Fruit fly (Drosophila melanogaster) whole organism, embryonic: ENCODE data around the gene vari.
A peak's percentile ranks its signal among the peaks of the same experiment; 100 is the strongest.

ENCODE experiments used
- Awh ChIP-seq: fragments of 200-800 bp; sonication (Bioruptor generic); IDR thresholded peaks from 2 replicates; pipeline ENCODE4, ENCODE4 v1.3.6; 2022; ENCODE audit warnings: missing biosample characterization, missing genetic modification characterization
- BEAF-32 ChIP-seq: fragments of 200-800 bp; sonication (Bioruptor generic); optimal IDR thresholded peaks from 3 replicates; lab custom pipeline; 2017; ENCODE audit warnings: missing biosample characterization, missing genetic modification characterization, mild to moderate bottlenecking, moderate library complexity, missing genetic modification reagents
- Bgb ChIP-seq: fragments of 200-800 bp; sonication (Bioruptor generic); IDR thresholded peaks from 2 replicates; pipeline ENCODE4 v1.3.6; 2022; ENCODE audit warnings: missing biosample characterization, missing genetic modification characterization; ENCODE audit not compliant: partially characterized antibody
- CG10431 ChIP-seq: fragments of 200-800 bp; sonication (Bioruptor generic); optimal IDR thresholded peaks from 3 replicates; lab custom pipeline; 2018; ENCODE audit warnings: missing biosample characterization, mild to moderate bottlenecking, missing genetic modification characterization
- CG10654 ChIP-seq: fragments of 200-800 bp; sonication (Bioruptor generic); optimal IDR thresholded peaks from 2 replicates; lab custom pipeline; 2016; ENCODE audit warnings: missing biosample characterization, missing genetic modification characterization
- CG10979 ChIP-seq: fragments of 200-800 bp; sonication (Bioruptor generic); optimal IDR thresholded peaks from 2 replicates; lab custom pipeline; 2018; ENCODE audit warnings: missing biosample characterization, mild to moderate bottlenecking, missing genetic modification characterization, moderate library complexity
- CG11560 ChIP-seq: fragments of 200-800 bp; sonication (Bioruptor generic); IDR thresholded peaks from 3 replicates; pipeline ENCODE4 v1.3.6; 2022; ENCODE audit warnings: missing biosample characterization, missing genetic modification characterization
- CG12659 ChIP-seq: fragments of 200-800 bp; sonication (Bioruptor generic); optimal IDR thresholded peaks from 3 replicates; lab custom pipeline; 2017; ENCODE audit warnings: mild to moderate bottlenecking, missing biosample characterization, missing genetic modification reagents, missing genetic modification characterization
- CG13424 ChIP-seq: fragments of 200-800 bp; sonication (Bioruptor generic); optimal IDR thresholded peaks from 2 replicates; lab custom pipeline; 2019; ENCODE audit warnings: missing biosample characterization, mild to moderate bottlenecking, missing genetic modification characterization, moderate library complexity
- CG13775 ChIP-seq: fragments of 200-800 bp; sonication (Bioruptor generic); optimal IDR thresholded peaks from 3 replicates; lab custom pipeline; 2017; ENCODE audit warnings: missing biosample characterization, mild to moderate bottlenecking, missing genetic modification characterization
- CG15269 ChIP-seq: fragments of 200-800 bp; sonication (Bioruptor generic); optimal IDR thresholded peaks from 2 replicates; lab custom pipeline; 2018; ENCODE audit warnings: missing biosample characterization, mild to moderate bottlenecking, missing genetic modification characterization, moderate library complexity
- CG15601 ChIP-seq: fragments of 200-800 bp; sonication (Bioruptor generic); optimal IDR thresholded peaks from 3 replicates; lab custom pipeline; 2019; ENCODE audit warnings: missing biosample characterization, mild to moderate bottlenecking, missing genetic modification characterization, moderate library complexity
- CG15696 ChIP-seq: fragments of 200-800 bp; sonication (Bioruptor generic); optimal IDR thresholded peaks from 2 replicates; lab custom pipeline; 2019; ENCODE audit warnings: missing biosample characterization, mild to moderate bottlenecking, missing genetic modification characterization, moderate library complexity
- CG17385 ChIP-seq: fragments of 200-800 bp; sonication (Bioruptor generic); optimal IDR thresholded peaks from 3 replicates; lab custom pipeline; 2018; ENCODE audit warnings: missing biosample characterization, mild to moderate bottlenecking, missing genetic modification characterization
- CG18476 ChIP-seq: fragments of 200-800 bp; sonication (Bioruptor generic); optimal IDR thresholded peaks from 2 replicates; lab custom pipeline; 2016; ENCODE audit warnings: missing biosample characterization, mild to moderate bottlenecking, missing genetic modification characterization
- CG2875 ChIP-seq: fragments of 200-800 bp; sonication (Bioruptor generic); optimal IDR thresholded peaks from 2 replicates; lab custom pipeline; 2017; ENCODE audit warnings: missing biosample characterization, mild to moderate bottlenecking, missing genetic modification characterization, missing genetic modification reagents
- CG32772 ChIP-seq: fragments of 200-800 bp; sonication (Bioruptor generic); IDR thresholded peaks from 2 replicates; pipeline ENCODE4 v1.3.6; 2022; ENCODE audit warnings: missing biosample characterization, missing genetic modification characterization
- CG3726 ChIP-seq: fragments of 200-800 bp; sonication (Bioruptor generic); IDR thresholded peaks from 3 replicates; pipeline ENCODE4, ENCODE4 v1.3.6; 2022; ENCODE audit warnings: missing biosample characterization, missing genetic modification characterization
- CG3847 ChIP-seq: fragments of 200-800 bp; sonication (Bioruptor generic); IDR thresholded peaks from 2 replicates; pipeline ENCODE4 v1.3.6; 2022; ENCODE audit warnings: missing biosample characterization, missing genetic modification characterization
- CG4404 ChIP-seq: fragments of 200-800 bp; sonication (Bioruptor generic); IDR thresholded peaks from 2 replicates; pipeline ENCODE4 v1.3.6; 2022; ENCODE audit warnings: missing biosample characterization, missing genetic modification characterization
- CG4424 ChIP-seq: fragments of 200-800 bp; sonication (Bioruptor generic); optimal IDR thresholded peaks from 3 replicates; lab custom pipeline; 2016; ENCODE audit warnings: missing biosample characterization, missing genetic modification characterization
- CG6272 ChIP-seq: fragments of 200-800 bp; sonication (Bioruptor generic); IDR thresholded peaks from 2 replicates; pipeline ENCODE4 v1.3.6; 2022; ENCODE audit warnings: missing biosample characterization, missing genetic modification characterization
- CG6689 ChIP-seq: fragments of 200-800 bp; sonication (Bioruptor generic); IDR thresholded peaks from 2 replicates; pipeline ENCODE4 v1.3.6; 2022; ENCODE audit warnings: missing biosample characterization, missing genetic modification characterization
- CG7786 ChIP-seq: fragments of 200-800 bp; sonication (Bioruptor generic); optimal IDR thresholded peaks from 2 replicates; lab custom pipeline; 2016; ENCODE audit warnings: missing biosample characterization, missing genetic modification characterization
- CG8359 ChIP-seq: fragments of 200-800 bp; sonication (Bioruptor generic); optimal IDR thresholded peaks from 2 replicates; lab custom pipeline; 2017; ENCODE audit warnings: missing biosample characterization, mild to moderate bottlenecking, missing genetic modification characterization, borderline replicate concordance
- CG9215 ChIP-seq: fragments of 200-800 bp; sonication (Bioruptor generic); IDR thresholded peaks from 2 replicates; pipeline ENCODE4 v1.3.6; 2022; ENCODE audit warnings: missing biosample characterization, missing genetic modification characterization
- CG9817 ChIP-seq: fragments of 200-800 bp; sonication (Bioruptor generic); optimal IDR thresholded peaks from 2 replicates; lab custom pipeline; 2018; ENCODE audit warnings: missing biosample characterization, mild to moderate bottlenecking, missing genetic modification characterization, moderate library complexity
- Drgx ChIP-seq: fragments of 200-800 bp; sonication (Bioruptor generic); IDR thresholded peaks from 2 replicates; pipeline ENCODE4 v1.3.6; 2022; ENCODE audit warnings: missing biosample characterization, missing genetic modification characterization
- HHEX ChIP-seq: fragments of 200-800 bp; sonication (Bioruptor generic); optimal IDR thresholded peaks from 3 replicates; lab custom pipeline; 2017; ENCODE audit warnings: missing biosample characterization, mild to moderate bottlenecking, missing genetic modification characterization, missing genetic modification reagents
- Hey ChIP-seq: fragments of 200-800 bp; sonication (Bioruptor generic); optimal IDR thresholded peaks from 3 replicates; lab custom pipeline; 2018; ENCODE audit warnings: missing biosample characterization, mild to moderate bottlenecking, missing genetic modification characterization
- NC2α ChIP-seq: fragments of 200-800 bp; sonication (Bioruptor generic); optimal IDR thresholded peaks from 2 replicates; lab custom pipeline; 2016; ENCODE audit warnings: missing biosample characterization, missing genetic modification characterization
- Nf-YC ChIP-seq: fragments of 200-800 bp; optimal IDR thresholded peaks from 3 replicates; lab custom pipeline; 2019; ENCODE audit warnings: missing biosample characterization, mild to moderate bottlenecking, missing genetic modification characterization, moderate library complexity
- Poxn ChIP-seq: fragments of 200-800 bp; sonication (Bioruptor generic); IDR thresholded peaks from 2 replicates; pipeline ENCODE4 v1.3.6; 2022; ENCODE audit warnings: missing biosample characterization, missing genetic modification characterization
- Taf1 ChIP-seq: fragments of 200-800 bp; sonication (Bioruptor generic); IDR thresholded peaks from 2 replicates; pipeline ENCODE4 v1.3.6; 2022; ENCODE audit warnings: missing biosample characterization, missing genetic modification characterization
- YL-1 ChIP-seq: fragments of 200-800 bp; sonication (Bioruptor generic); optimal IDR thresholded peaks from 3 replicates; lab custom pipeline; 2017; ENCODE audit warnings: missing biosample characterization, mild to moderate bottlenecking, missing genetic modification characterization
- ash1 ChIP-seq: fragments of 200-800 bp; sonication (Bioruptor generic); optimal IDR thresholded peaks from 2 replicates; lab custom pipeline; 2018; ENCODE audit warnings: missing biosample characterization, mild to moderate bottlenecking, missing genetic modification characterization
- bbx ChIP-seq: fragments of 200-800 bp; sonication (Bioruptor generic); IDR thresholded peaks from 2 replicates; pipeline ENCODE4 v1.3.6; 2022; ENCODE audit warnings: missing biosample characterization, missing genetic modification characterization; ENCODE audit not compliant: partially characterized antibody
- btn ChIP-seq: fragments of 200-800 bp; sonication (Bioruptor generic); optimal IDR thresholded peaks from 2 replicates; lab custom pipeline; 2016; ENCODE audit warnings: missing biosample characterization, missing genetic modification characterization
- cato ChIP-seq: fragments of 200-800 bp; sonication (Bioruptor generic); optimal IDR thresholded peaks from 2 replicates; lab custom pipeline; 2016; ENCODE audit warnings: missing biosample characterization, missing genetic modification characterization, borderline replicate concordance
- dan ChIP-seq: fragments of 200-800 bp; sonication (Bioruptor generic); IDR thresholded peaks from 2 replicates; pipeline ENCODE4 v1.3.6; 2022; ENCODE audit warnings: missing biosample characterization, missing genetic modification characterization
- danr ChIP-seq: fragments of 200-800 bp; sonication (Bioruptor generic); IDR thresholded peaks from 2 replicates; pipeline ENCODE4 v1.3.6; 2022; ENCODE audit warnings: missing biosample characterization, missing genetic modification characterization
- dmrt11E ChIP-seq: fragments of 200-800 bp; sonication (Bioruptor generic); optimal IDR thresholded peaks from 3 replicates; lab custom pipeline; 2018; ENCODE audit warnings: missing biosample characterization, mild to moderate bottlenecking, missing genetic modification characterization, moderate library complexity
- fu2 ChIP-seq: fragments of 200-800 bp; sonication (Bioruptor generic); optimal IDR thresholded peaks from 2 replicates; lab custom pipeline; 2016; ENCODE audit warnings: missing biosample characterization, missing genetic modification characterization
- ham ChIP-seq: fragments of 200-800 bp; sonication (Bioruptor generic); IDR thresholded peaks from 2 replicates; pipeline ENCODE4 v1.3.6; 2022; ENCODE audit warnings: missing biosample characterization, missing genetic modification characterization
- her ChIP-seq: fragments of 200-800 bp; sonication (Bioruptor generic); optimal IDR thresholded peaks from 2 replicates; lab custom pipeline; 2016; ENCODE audit warnings: missing biosample characterization, missing genetic modification characterization
- otp ChIP-seq: fragments of 200-800 bp; sonication (Bioruptor generic); IDR thresholded peaks from 3 replicates; pipeline ENCODE4, ENCODE4 v1.3.6; 2022; ENCODE audit warnings: missing biosample characterization, missing genetic modification characterization
- rib ChIP-seq: fragments of 200-800 bp; sonication (Bioruptor generic); IDR thresholded peaks from 2 replicates; pipeline ENCODE4 v1.3.6; 2022; ENCODE audit warnings: missing biosample characterization, missing genetic modification characterization
- scrt ChIP-seq: fragments of 200-800 bp; sonication (Bioruptor generic); optimal IDR thresholded peaks from 2 replicates; lab custom pipeline; 2018; ENCODE audit warnings: missing biosample characterization, mild to moderate bottlenecking, missing genetic modification characterization, moderate library complexity
- unpg ChIP-seq: fragments of 200-800 bp; sonication (Bioruptor generic); optimal IDR thresholded peaks from 3 replicates; lab custom pipeline; 2018; ENCODE audit warnings: missing biosample characterization, mild to moderate bottlenecking, missing genetic modification characterization, moderate library complexity
- zfh1 ChIP-seq: fragments of 200-800 bp; sonication (Bioruptor generic); IDR thresholded peaks from 3 replicates; pipeline ENCODE4 v1.3.6; 2022; ENCODE audit warnings: missing biosample characterization, missing genetic modification characterization

vari gene

dm6 chr2L:20758188-20758846 is 38.5 kb downstream of the vari start (continued):
- TF ChIP-seq dmrt11E: no peak
- no peak for TF ChIP-seq danr (GFP tag; lab: Robert Waterston, UW)
- TF ChIP-seq unpg (GFP tag; lab: Kevin White, UChicago): no peak
- TF ChIP-seq bbx: peak; percentile 30; the same call in 1 of the 2 replicates
- TF ChIP-seq CG6689: 0 out of 2 replicates have a peak, but pooled peaks have one; percentile 27
- TF ChIP-seq Drgx: peak; percentile 69
- no peak for TF ChIP-seq Poxn (GFP tag; lab: Robert Waterston, UW)
- peak; percentile 44 for TF ChIP-seq Bgb
- TF ChIP-seq CG6272 (GFP tag; lab: Robert Waterston, UW): no peak
- TF ChIP-seq CG15601 (tag; lab: Kevin White, UChicago): peak; percentile 0
- no peak for TF ChIP-seq ham (GFP tag; lab: Robert Waterston, UW)
- TF ChIP-seq CG10654 (GFP tag; lab: Kevin White, UChicago): no peak
- TF ChIP-seq Awh (GFP tag; lab: Robert Waterston, UW): 0 out of 2 replicates have a peak, but pooled peaks have one; percentile 42
- TF ChIP-seq otp (GFP tag; lab: Robert Waterston, UW): no peak
- TF ChIP-seq CG10979 (tag; lab: Kevin White, UChicago): no peak
- TF ChIP-seq CG11560: no peak
- no peak for TF ChIP-seq btn (GFP tag; lab: Kevin White, UChicago)
- TF ChIP-seq YL-1 (GFP tag; lab: Kevin White, UChicago): no peak
- TF ChIP-seq CG15269: no peak
- TF ChIP-seq CG4424 (GFP tag; lab: Kevin White, UChicago): no peak
- no peak for TF ChIP-seq CG2875 (GFP tag; lab: Kevin White, UChicago)
- no peak for TF ChIP-seq cato (GFP tag; lab: Kevin White, UChicago)
- TF ChIP-seq CG9215 (GFP tag; lab: Robert Waterston, UW): no peak
- TF ChIP-seq CG8359: no peak
- TF ChIP-seq CG7786: no peak
- no peak for TF ChIP-seq ash1
- no peak for TF ChIP-seq NC2α (GFP tag; lab: Kevin White, UChicago)
- no peak for TF ChIP-seq CG10431 (GFP tag; lab: Kevin White, UChicago)
- TF ChIP-seq CG15696 (tag; lab: Kevin White, UChicago): no peak
- no peak for TF ChIP-seq CG13424
- no peak for TF ChIP-seq fu2 (GFP tag; lab: Kevin White, UChicago)
- peak; percentile 29 for TF ChIP-seq CG12659 (GFP tag; lab: Kevin White, UChicago)
- TF ChIP-seq CG9817 (tag; lab: Kevin White, UChicago): no peak
- no peak for TF ChIP-seq CG17385 (GFP tag; lab: Kevin White, UChicago)
- TF ChIP-seq CG13775 (GFP tag; lab: Kevin White, UChicago): no peak
- TF ChIP-seq CG32772 (GFP tag; lab: Robert Waterston, UW): no peak
- TF ChIP-seq CG3847: no peak
- no peak for TF ChIP-seq Taf1 (GFP tag; lab: Robert Waterston, UW)
- TF ChIP-seq Nf-YC (tag; lab: Kevin White, UChicago): no peak
- TF ChIP-seq rib: no peak
- no peak for TF ChIP-seq dan (GFP tag; lab: Robert Waterston, UW)
- 0 out of 3 replicates have a peak, but pooled peaks have one; percentile 9 for TF ChIP-seq zfh1 (GFP tag; lab: Robert Waterston, UW)
- no peak for TF ChIP-seq Hey (tag; lab: Kevin White, UChicago)
- no peak for TF ChIP-seq CG3726 (GFP tag; lab: Robert Waterston, UW)
- TF ChIP-seq HHEX (GFP tag; lab: Kevin White, UChicago): no peak
- TF ChIP-seq her (GFP tag; lab: Kevin White, UChicago): peak; percentile 32
- no peak for TF ChIP-seq BEAF-32 (GFP tag; lab: Kevin White, UChicago)
- TF ChIP-seq scrt (GFP tag; lab: Kevin White, UChicago): peak; percentile 79
- TF ChIP-seq CG4404 (GFP tag; lab: Robert Waterston, UW): no peak
- no peak for TF ChIP-seq CG18476 (GFP tag; lab: Kevin White, UChicago)
